Worm (Caenorhabditis elegans): Measurements from ENCODE around the gene prmt-6.

- TF ChIP-seq sma-9 (GFP tag; optimal IDR thresholded peaks at IDR 0.05): no peak
- TF ChIP-seq sma-9 (tag; optimal IDR thresholded peaks at IDR 0.05): no peak
- no peak for TF ChIP-seq sma-3 (GFP tag; optimal IDR thresholded peaks at IDR 0.05)
Observed at ce11 chrIV:2159069-2159468, 28.3 kb downstream of the prmt-6 start, which contains the start of gene gcy-37.
